Fruit fly (Drosophila melanogaster) whole organism, embryonic: ENCODE measurements around the gene Ube3a.
A peak's percentile ranks its signal among the peaks of the same experiment; 100 is the strongest.

Experiments
- Aef1 ChIP-seq: fragments of 200-800 bp; sonication (Bioruptor generic); IDR thresholded peaks from 3 replicates; pipeline ENCODE4 v1.3.6; 2022; ENCODE audit warnings: missing biosample characterization, missing genetic modification characterization
- Atf6 ChIP-seq: fragments of 200-800 bp; sonication (Bioruptor generic); IDR thresholded peaks from 2 replicates; pipeline ENCODE4 v1.3.6; 2022; ENCODE audit warnings: missing biosample characterization, missing genetic modification characterization
- BtbVII ChIP-seq: fragments of 200-800 bp; sonication (Bioruptor generic); optimal IDR thresholded peaks from 3 replicates; lab custom pipeline; 2017; ENCODE audit warnings: missing biosample characterization, mild to moderate bottlenecking, missing genetic modification characterization
- CG11560 ChIP-seq: fragments of 200-800 bp; sonication (Bioruptor generic); IDR thresholded peaks from 3 replicates; pipeline ENCODE4 v1.3.6; 2022; ENCODE audit warnings: missing biosample characterization, missing genetic modification characterization
- CG11723 ChIP-seq: fragments of 200-800 bp; sonication (Bioruptor generic); optimal IDR thresholded peaks from 2 replicates; lab custom pipeline; 2017; ENCODE audit warnings: missing biosample characterization, mild to moderate bottlenecking, missing genetic modification characterization
- CG1233 ChIP-seq: fragments of 200-800 bp; sonication (Bioruptor generic); optimal IDR thresholded peaks from 4 replicates; lab custom pipeline; 2018; ENCODE audit warnings: missing biosample characterization, mild to moderate bottlenecking, missing genetic modification characterization
- CG14860 ChIP-seq: fragments of 200-800 bp; sonication (Bioruptor generic); IDR thresholded peaks from 3 replicates; pipeline ENCODE4 v1.3.6; 2022; ENCODE audit warnings: missing biosample characterization, missing genetic modification characterization; ENCODE audit not compliant: partially characterized antibody
- CG15073 ChIP-seq: fragments of 200-800 bp; sonication (Bioruptor generic); optimal IDR thresholded peaks from 2 replicates; lab custom pipeline; 2016; ENCODE audit warnings: missing biosample characterization, missing genetic modification characterization
- CG1602 ChIP-seq: fragments of 200-800 bp; sonication (Bioruptor generic); optimal IDR thresholded peaks from 3 replicates; lab custom pipeline; 2016; ENCODE audit warnings: missing biosample characterization, missing genetic modification characterization
- CG17568 ChIP-seq: fragments of 200-800 bp; sonication (Bioruptor generic); optimal IDR thresholded peaks from 2 replicates; lab custom pipeline; 2018; ENCODE audit warnings: missing biosample characterization, mild to moderate bottlenecking, missing genetic modification characterization, moderate library complexity
- CG17829 ChIP-seq: fragments of 200-800 bp; optimal IDR thresholded peaks from 2 replicates; lab custom pipeline; 2019; ENCODE audit warnings: missing biosample characterization, mild to moderate bottlenecking, missing genetic modification characterization, moderate library complexity
- CG18619 ChIP-seq: fragments of 200-800 bp; sonication (Bioruptor generic); optimal IDR thresholded peaks from 3 replicates; lab custom pipeline; 2017; ENCODE audit warnings: missing biosample characterization, mild to moderate bottlenecking, missing genetic modification characterization
- CG2202 ChIP-seq: fragments of 200-800 bp; sonication (Bioruptor generic); optimal IDR thresholded peaks from 2 replicates; lab custom pipeline; 2018; ENCODE audit warnings: missing biosample characterization, mild to moderate bottlenecking, missing genetic modification characterization
- CG3163 ChIP-seq: fragments of 200-800 bp; sonication (Bioruptor generic); optimal IDR thresholded peaks from 3 replicates; lab custom pipeline; 2016; ENCODE audit warnings: missing biosample characterization, missing genetic modification characterization
- CG3407 ChIP-seq: fragments of 200-800 bp; sonication (Bioruptor generic); optimal IDR thresholded peaks from 2 replicates; lab custom pipeline; 2018; ENCODE audit warnings: missing biosample characterization, mild to moderate bottlenecking, missing genetic modification characterization
- CG7987 ChIP-seq: fragments of 200-800 bp; sonication (Bioruptor generic); optimal IDR thresholded peaks from 2 replicates; lab custom pipeline; 2018; ENCODE audit warnings: missing biosample characterization, mild to moderate bottlenecking, missing genetic modification characterization, moderate library complexity
- CG9932 ChIP-seq: fragments of 200-800 bp; sonication (Bioruptor generic); IDR thresholded peaks from 2 replicates; pipeline ENCODE4 v1.3.6; 2022; ENCODE audit warnings: missing biosample characterization, missing genetic modification characterization
- CTCF ChIP-seq: fragments of 200-800 bp; sonication (Bioruptor generic); optimal IDR thresholded peaks from 2 replicates; lab custom pipeline; 2017; ENCODE audit warnings: missing biosample characterization, mild to moderate bottlenecking, missing genetic modification characterization, moderate library complexity
- Dbx ChIP-seq: fragments of 200-800 bp; sonication (Bioruptor generic); IDR thresholded peaks from 3 replicates; pipeline ENCODE4 v1.3.6; 2022; ENCODE audit warnings: missing biosample characterization, missing genetic modification characterization
- ERR ChIP-seq: fragments of 200-800 bp; sonication (Bioruptor generic); optimal IDR thresholded peaks from 2 replicates; lab custom pipeline; 2016; ENCODE audit warnings: missing biosample characterization, missing genetic modification characterization
- Max ChIP-seq: fragments of 200-800 bp; sonication (Bioruptor generic); optimal IDR thresholded peaks from 2 replicates; lab custom pipeline; 2016; ENCODE audit warnings: missing biosample characterization, mild to moderate bottlenecking, missing genetic modification characterization
- NC2α ChIP-seq: fragments of 200-800 bp; sonication (Bioruptor generic); optimal IDR thresholded peaks from 2 replicates; lab custom pipeline; 2016; ENCODE audit warnings: missing biosample characterization, missing genetic modification characterization
- Nf-YA ChIP-seq: fragments of 200-800 bp; sonication (Bioruptor generic); IDR thresholded peaks from 2 replicates; pipeline ENCODE4 v1.3.6; 2022; ENCODE audit warnings: missing biosample characterization, missing genetic modification characterization
- NfI ChIP-seq: fragments of 200-800 bp; sonication (Bioruptor generic); optimal IDR thresholded peaks from 3 replicates; lab custom pipeline; 2018; ENCODE audit warnings: missing biosample characterization, mild to moderate bottlenecking, missing genetic modification characterization, moderate library complexity
- Sin3A ChIP-seq: fragments of >200 bp; optimal IDR thresholded peaks from 2 replicates; lab custom pipeline; 2018
- Tbp ChIP-seq: fragments of >200 bp; optimal IDR thresholded peaks from 2 replicates; lab custom pipeline; 2018; ENCODE audit warnings: missing biosample characterization, missing genetic modification characterization
- Trl ChIP-seq, 3 experiments: fragments of >200 bp in 2 of 3; fragments of 200-800 bp in 1 of 3; sonication (Bioruptor generic) in 1 of 3; optimal IDR thresholded peaks; 2 replicates in 1 of 3; 3 replicates in 2 of 3; lab custom pipeline; 2016 to 2017; ENCODE audit warnings: missing biosample characterization in 1 of 3, missing genetic modification characterization in 1 of 3
- Usf ChIP-seq: fragments of 200-800 bp; sonication (Bioruptor generic); optimal IDR thresholded peaks from 2 replicates; lab custom pipeline; 2017; ENCODE audit warnings: missing genotype, missing biosample characterization, missing genetic modification characterization
- YL-1 ChIP-seq: fragments of 200-800 bp; sonication (Bioruptor generic); optimal IDR thresholded peaks from 3 replicates; lab custom pipeline; 2017; ENCODE audit warnings: missing biosample characterization, mild to moderate bottlenecking, missing genetic modification characterization
- ab ChIP-seq: fragments of 200-800 bp; sonication (Bioruptor generic); optimal IDR thresholded peaks from 2 replicates; lab custom pipeline; 2016; ENCODE audit warnings: missing biosample characterization, missing genetic modification characterization
- al ChIP-seq: fragments of 200-800 bp; sonication (Bioruptor generic); IDR thresholded peaks from 2 replicates; pipeline ENCODE4 v1.3.6; 2022; ENCODE audit warnings: missing biosample characterization, missing genetic modification characterization
- ara ChIP-seq: fragments of 200-800 bp; sonication (Bioruptor generic); IDR thresholded peaks from 2 replicates; pipeline ENCODE4 v1.3.6; 2022; ENCODE audit warnings: missing biosample characterization, missing genetic modification characterization
- bowl ChIP-seq: fragments of 200-800 bp; sonication (Bioruptor generic); IDR thresholded peaks from 2 replicates; pipeline ENCODE4 v1.3.6; 2022; ENCODE audit warnings: missing biosample characterization, missing genetic modification characterization
- emc ChIP-seq: fragments of 200-800 bp; sonication (Bioruptor generic); optimal IDR thresholded peaks from 2 replicates; lab custom pipeline; 2016; ENCODE audit warnings: missing biosample characterization, missing genetic modification characterization
- fd3F ChIP-seq: fragments of 200-800 bp; sonication (Bioruptor generic); optimal IDR thresholded peaks from 2 replicates; lab custom pipeline; 2018; ENCODE audit warnings: missing biosample characterization, mild to moderate bottlenecking, missing genetic modification characterization, moderate library complexity
- hkb ChIP-seq, 2 experiments: fragments of 200-800 bp in 1 of 2; fragments of >200 bp in 1 of 2; sonication (Bioruptor generic) in 1 of 2; IDR thresholded peaks in 1 of 2; optimal IDR thresholded peaks in 1 of 2; 2 replicates each; pipeline versions ENCODE4 v1.3.6 to Lab custom; 2017 to 2022; ENCODE audit warnings: missing biosample characterization in 1 of 2, missing genetic modification characterization in 1 of 2
- nerfin-1 ChIP-seq: fragments of 200-800 bp; sonication (Bioruptor generic); optimal IDR thresholded peaks from 3 replicates; lab custom pipeline; 2019; ENCODE audit warnings: missing biosample characterization, mild to moderate bottlenecking, missing genetic modification characterization, moderate library complexity
- nom ChIP-seq: fragments of 200-800 bp; sonication (Bioruptor generic); optimal IDR thresholded peaks from 2 replicates; lab custom pipeline; 2017; ENCODE audit warnings: missing biosample characterization, missing genetic modification characterization, mild to moderate bottlenecking, moderate library complexity, missing genetic modification reagents
- pan ChIP-seq, 4 experiments: fragments of >200 bp in 3 of 4; fragments of 200-800 bp in 1 of 4; sonication (Bioruptor generic) in 1 of 4; optimal IDR thresholded peaks in 3 of 4; IDR thresholded peaks in 1 of 4; 2 replicates each; pipeline versions ENCODE4 v1.3.6 to Lab custom; 2017 to 2022; ENCODE audit warnings: missing biosample characterization in 2 of 4, missing genetic modification characterization in 2 of 4, mixed read lengths in 1 of 4
- row ChIP-seq: fragments of 200-800 bp; sonication (Bioruptor generic); IDR thresholded peaks from 3 replicates; pipeline ENCODE4 v1.3.6; 2022; ENCODE audit warnings: missing biosample characterization, missing genetic modification characterization
- scrt ChIP-seq: fragments of 200-800 bp; sonication (Bioruptor generic); optimal IDR thresholded peaks from 2 replicates; lab custom pipeline; 2018; ENCODE audit warnings: missing biosample characterization, mild to moderate bottlenecking, missing genetic modification characterization, moderate library complexity
- sens-2 ChIP-seq: fragments of 200-800 bp; sonication (Bioruptor generic); IDR thresholded peaks from 2 replicates; pipeline ENCODE4 v1.3.6; 2022; ENCODE audit warnings: missing biosample characterization, missing genetic modification characterization
- sim ChIP-seq: fragments of 200-800 bp; sonication (Bioruptor generic); IDR thresholded peaks from 2 replicates; pipeline ENCODE4 v1.3.6; 2022; ENCODE audit warnings: missing biosample characterization, missing genetic modification characterization
- sisA ChIP-seq: fragments of 200-800 bp; sonication (Bioruptor generic); IDR thresholded peaks from 2 replicates; pipeline ENCODE4 v1.3.6; 2022; ENCODE audit warnings: missing biosample characterization, missing genetic modification characterization
- sob ChIP-seq: fragments of 200-800 bp; sonication (Bioruptor generic); IDR thresholded peaks from 2 replicates; pipeline ENCODE4 v1.3.6; 2022; ENCODE audit warnings: missing biosample characterization, missing genetic modification characterization
- sr ChIP-seq: fragments of 200-800 bp; sonication (Bioruptor generic); IDR thresholded peaks from 3 replicates; pipeline ENCODE4 v1.3.6; 2022; ENCODE audit warnings: missing biosample characterization, missing genetic modification characterization
- stwl ChIP-seq: fragments of 200-800 bp; sonication (Bioruptor generic); optimal IDR thresholded peaks from 3 replicates; lab custom pipeline; 2018; ENCODE audit warnings: missing biosample characterization, mild to moderate bottlenecking, missing genetic modification characterization, moderate library complexity
- tio ChIP-seq: fragments of 200-800 bp; sonication (Bioruptor generic); optimal IDR thresholded peaks from 2 replicates; lab custom pipeline; 2017; ENCODE audit warnings: missing biosample characterization, missing genetic modification characterization, inconsistent platforms
- vvl ChIP-seq: fragments of 200-800 bp; sonication (Bioruptor generic); IDR thresholded peaks from 2 replicates; pipeline ENCODE4 v1.3.6; 2022; ENCODE audit warnings: missing biosample characterization, missing genetic modification characterization

The Ube3a gene

dm6 chr3L:11197291-11198021 lies 12.9 kb downstream of the Ube3a start, which contains the start of gene GlcAT-P (continued):
- TF ChIP-seq stwl (tag; lab: Kevin White, UChicago) = peak; percentile 2
- TF ChIP-seq BtbVII = peak; percentile 70
- peak; percentile 47 for TF ChIP-seq NfI (GFP tag; lab: Kevin White, UChicago)
- TF ChIP-seq al (GFP tag; lab: Robert Waterston, UW) = peak; percentile 61
- no peak for TF ChIP-seq nom (GFP tag; lab: Kevin White, UChicago)
- no peak for TF ChIP-seq CG7987 (GFP tag; lab: Kevin White, UChicago)
- no peak for TF ChIP-seq CG15073 (GFP tag; lab: Kevin White, UChicago)
- TF ChIP-seq Max (GFP tag; lab: Kevin White, UChicago) = peak; percentile 41
- TF ChIP-seq CG3163 (GFP tag; lab: Kevin White, UChicago) = no peak
- TF ChIP-seq Trl (optimal IDR thresholded peaks at IDR 0.05; lab: Kevin White, UChicago) = peak in 1 of 2 experiments; percentile 51
- TF ChIP-seq Trl (GFP tag; optimal IDR thresholded peaks at IDR 0.05; lab: Kevin White, UChicago) = no peak
- 0 out of 2 replicates have a peak, but pooled peaks have one; percentile 8 for TF ChIP-seq Nf-YA (GFP tag; lab: Robert Waterston, UW)
- no peak for TF ChIP-seq Sin3A
- peak; percentile 32; the same call in 1 of the 2 replicates for TF ChIP-seq bowl (GFP tag; lab: Robert Waterston, UW)
- TF ChIP-seq CG17829 (tag; lab: Kevin White, UChicago) = peak; percentile 65
- no peak for TF ChIP-seq CG2202 (tag; lab: Kevin White, UChicago)
- TF ChIP-seq sob (GFP tag; lab: Robert Waterston, UW) = peak; percentile 76
- peak; percentile 73 for TF ChIP-seq Dbx (GFP tag; lab: Robert Waterston, UW)
- peak; percentile 85 for TF ChIP-seq vvl (GFP tag; lab: Robert Waterston, UW)
- TF ChIP-seq ERR (GFP tag; lab: Kevin White, UChicago) = no peak
- TF ChIP-seq Aef1 (GFP tag; lab: Robert Waterston, UW) = peak; percentile 31; the same call in 1 of the 3 replicates
- no peak for TF ChIP-seq ara (GFP tag; lab: Robert Waterston, UW)
- peak; percentile 44 for TF ChIP-seq CG11723
- TF ChIP-seq row (GFP tag; lab: Robert Waterston, UW) = peak; percentile 90
- TF ChIP-seq Atf6 (GFP tag; lab: Robert Waterston, UW) = peak; percentile 76; the same call in 1 of the 2 replicates
- TF ChIP-seq sr (GFP tag; lab: Robert Waterston, UW) = no peak
- no peak for TF ChIP-seq CTCF
- TF ChIP-seq Usf (GFP tag; lab: Kevin White, UChicago) = no peak
- TF ChIP-seq pan (optimal IDR thresholded peaks at IDR 0.05; lab: Kevin White, UChicago) = no peak
- peak in 1 of 2 experiments; percentile 78 for TF ChIP-seq pan (GFP tag; optimal IDR thresholded peaks at IDR 0.05 in 1 of 2, IDR thresholded peaks at IDR 0.05 in 1 of 2)
- peak; percentile 29; the same call in 1 of the 2 replicates for TF ChIP-seq sisA (GFP tag; lab: Robert Waterston, UW)
- TF ChIP-seq ab (GFP tag; lab: Kevin White, UChicago) = no peak
- TF ChIP-seq CG1233 (GFP tag; lab: Kevin White, UChicago) = peak; percentile 61
- no peak for TF ChIP-seq CG14860 (GFP tag; lab: Robert Waterston, UW)
- peak; percentile 35 for TF ChIP-seq CG3407 (GFP tag; lab: Kevin White, UChicago)
- TF ChIP-seq sim = peak; percentile 22; the same call in 1 of the 2 replicates
- TF ChIP-seq scrt (GFP tag; lab: Kevin White, UChicago) = peak; percentile 29
- TF ChIP-seq fd3F (GFP tag; lab: Kevin White, UChicago) = peak; percentile 59
- no peak for TF ChIP-seq tio
- TF ChIP-seq YL-1 = peak; percentile 13
- peak; percentile 32 for TF ChIP-seq CG18619
- TF ChIP-seq emc = no peak
- no peak for TF ChIP-seq CG11560 (tag; lab: Robert Waterston, UW)
- TF ChIP-seq CG17568 = no peak
- peak; percentile 48 for TF ChIP-seq CG1602 (GFP tag; lab: Kevin White, UChicago)
- TF ChIP-seq NC2α (GFP tag; lab: Kevin White, UChicago) = no peak
- TF ChIP-seq hkb (optimal IDR thresholded peaks at IDR 0.05; lab: Kevin White, UChicago) = no peak
- peak; percentile 42; the same call in 1 of the 2 replicates for TF ChIP-seq hkb (GFP tag; IDR thresholded peaks at IDR 0.05; lab: Robert Waterston, UW)
- TF ChIP-seq CG9932 (GFP tag; lab: Robert Waterston, UW) = peak; percentile 75
- no peak for TF ChIP-seq sens-2 (GFP tag; lab: Robert Waterston, UW)
- TF ChIP-seq Tbp = no peak
- TF ChIP-seq nerfin-1 (tag; lab: Kevin White, UChicago) = peak; percentile 53
